Worm (Caenorhabditis elegans): ENCODE results near the gene col-118.

Gene col-118

ce11 chrIV:8853301-8853700, 5.3 kb downstream of the col-118 start:
- TF ChIP-seq snpc-4 (tag; optimal IDR thresholded peaks at IDR 0.05) (no peak), aha-1 (tag) (peak; percentile 67), ZK337.2 (GFP tag; IDR thresholded peaks at IDR 0.05) (no peak), nhr-25 (tag; optimal IDR thresholded peaks at IDR 0.05; ENCODE audit: borderline replicate concordance, insufficient read depth) (no peak)

ce11 chrIV:8855963-8856362, 7.9 kb downstream of the col-118 start, which contains the start of gene T11B7.5:
Gene T11B7.5, minus strand, starts transcription at chrIV:8856063.
- TF ChIP-seq aha-1 (tag): peak; percentile 17
- no peak for TF ChIP-seq unc-62 (GFP tag; optimal IDR thresholded peaks at IDR 0.05 in 1 of 2)
- TF ChIP-seq unc-62 (tag; optimal IDR thresholded peaks at IDR 0.05): no peak

ce11 chrIV:8864672-8865071, 16.7 kb downstream of the col-118 start:
- TF ChIP-seq madf-9 (GFP tag; conservative IDR thresholded peaks at IDR 0.05) (no peak), daf-16 (GFP tag; optimal IDR thresholded peaks at IDR 0.05) (peak in 1 of 2 experiments; percentile 13), daf-16 (tag; optimal IDR thresholded peaks at IDR 0.05) (no peak), cey-2 (tag; optimal IDR thresholded peaks at IDR 0.05; ENCODE audit: borderline replicate concordance, insufficient read depth) (peak; percentile 13), unc-62 (GFP tag; optimal IDR thresholded peaks at IDR 0.05 in 1 of 2) (peak in 1 of 2 experiments; percentile 98), unc-62 (tag; optimal IDR thresholded peaks at IDR 0.05) (no peak), nhr-28 (tag; optimal IDR thresholded peaks at IDR 0.05) (peak; percentile 41)

ce11 chrIV:8865343-8865742, 17.3 kb downstream of the col-118 start, which contains the start of gene C09G9.1:
Gene C09G9.1, minus strand, starts transcription at chrIV:8865485.
- TF ChIP-seq madf-5 (GFP tag; IDR thresholded peaks at IDR 0.05) (no peak), daf-12 (tag; optimal IDR thresholded peaks at IDR 0.05) (no peak), egl-43 (GFP tag; IDR thresholded peaks at IDR 0.05) (no peak), dve-1 (tag; optimal IDR thresholded peaks at IDR 0.05; ENCODE audit: insufficient read depth) (peak; percentile 40), F49E8.2 (tag; optimal IDR thresholded peaks at IDR 0.05; ENCODE audit: borderline replicate concordance) (no peak), nhr-28 (tag; optimal IDR thresholded peaks at IDR 0.05) (peak; percentile 51), lin-39 (tag; optimal IDR thresholded peaks at IDR 0.05) (no peak), pqm-1 (tag; optimal IDR thresholded peaks at IDR 0.05) (peak; percentile 67), unc-62 (GFP tag; optimal IDR thresholded peaks at IDR 0.05 in 1 of 2) (peak in 1 of 2 experiments; percentile 51), unc-62 (tag; optimal IDR thresholded peaks at IDR 0.05) (no peak), daf-16 (GFP tag; optimal IDR thresholded peaks at IDR 0.05) (no peak), daf-16 (tag; optimal IDR thresholded peaks at IDR 0.05) (peak; percentile 23), lsy-2 (tag; optimal IDR thresholded peaks at IDR 0.05) (no peak)

ce11 chrIV:8866092-8866491, 18.1 kb downstream of the col-118 start:
- TF ChIP-seq mxl-3 (GFP tag; optimal IDR thresholded peaks at IDR 0.05) (peak; percentile 85), hmg-1.1 (GFP tag; IDR thresholded peaks at IDR 0.05) (peak; percentile 59; the same call in 1 of the 2 replicates), spr-1 (tag; optimal IDR thresholded peaks at IDR 0.05) (no peak), F26F4.8 (GFP tag; conservative IDR thresholded peaks at IDR 0.05) (no peak), lin-1 (GFP tag; IDR thresholded peaks at IDR 0.05) (peak; percentile 75), nhr-111 (GFP tag; optimal IDR thresholded peaks at IDR 0.05) (no peak), nhr-237 (tag; optimal IDR thresholded peaks at IDR 0.05) (no peak), vab-7 (GFP tag; IDR thresholded peaks at IDR 0.05) (no peak), zip-11 (GFP tag; IDR thresholded peaks at IDR 0.05) (no peak), attf-4 (tag; optimal IDR thresholded peaks at IDR 0.05) (no peak), nhr-25 (tag; optimal IDR thresholded peaks at IDR 0.05; ENCODE audit: borderline replicate concordance, insufficient read depth) (peak; percentile 2), T20F7.1 (GFP tag; optimal IDR thresholded peaks at IDR 0.05) (peak; percentile 79), dmd-6 (GFP tag; IDR thresholded peaks at IDR 0.05) (peak; percentile 88), duxl-1 (tag; optimal IDR thresholded peaks at IDR 0.05; ENCODE audit: poor library complexity) (no peak), pqm-1 (tag; optimal IDR thresholded peaks at IDR 0.05) (peak; percentile 90), ZK546.5 (tag; optimal IDR thresholded peaks at IDR 0.05) (no peak), gei-8 (GFP tag; optimal IDR thresholded peaks at IDR 0.05) (peak; percentile 8), F10B5.3 (tag; optimal IDR thresholded peaks at IDR 0.05) (no peak), zfp-2 (tag; optimal IDR thresholded peaks at IDR 0.05) (no peak), unc-39 (tag; optimal IDR thresholded peaks at IDR 0.05) (no peak), rbr-2 (tag; optimal IDR thresholded peaks at IDR 0.05) (peak; percentile 46), mep-1 (tag; optimal IDR thresholded peaks at IDR 0.05) (peak; percentile 83), fkh-10 (GFP tag; optimal IDR thresholded peaks at IDR 0.05) (no peak), ceh-28 (tag; optimal IDR thresholded peaks at IDR 0.05) (no peak), ceh-20 (GFP tag; IDR thresholded peaks at IDR 0.05) (peak; percentile 86), nhr-77 (tag; optimal IDR thresholded peaks at IDR 0.05) (peak; percentile 74)
